Worm (Caenorhabditis elegans): ENCODE results near the gene R05G6.3.
A peak's percentile ranks its signal among the peaks of the same experiment; 100 is the strongest.

R05G6.3 gene

DNA sequence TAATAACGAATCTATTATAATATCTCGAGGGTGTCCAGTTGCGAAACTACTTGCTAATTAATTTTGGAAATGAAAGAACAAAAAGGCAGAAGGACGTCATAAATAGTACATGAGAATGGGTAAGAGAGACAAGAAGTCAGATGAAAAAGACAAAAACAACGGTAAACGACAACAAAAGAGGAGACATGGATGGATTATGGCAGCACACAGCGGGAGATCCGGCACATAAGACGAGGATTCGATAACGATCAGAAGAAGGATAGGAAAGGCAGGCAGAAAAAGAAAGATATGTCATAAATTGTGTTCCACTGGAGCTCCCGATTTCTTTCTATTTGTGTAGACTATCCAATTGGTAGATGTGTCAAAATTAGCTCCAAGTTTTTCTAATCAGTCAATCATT lies 5.2 kb downstream of the R05G6.3 start:
- TF ChIP-seq ces-1 (GFP tag; optimal IDR thresholded peaks at IDR 0.05) = no peak
- TF ChIP-seq sem-2 (GFP tag; optimal IDR thresholded peaks at IDR 0.05) = no peak
- no peak for TF ChIP-seq ztf-11 (tag; optimal IDR thresholded peaks at IDR 0.05)
- peak; percentile 43 for TF ChIP-seq mls-2 (tag; optimal IDR thresholded peaks at IDR 0.05)
- peak; percentile 50 for TF ChIP-seq elt-1 (tag; optimal IDR thresholded peaks at IDR 0.05; ENCODE audit: borderline replicate concordance, insufficient read depth)

DNA sequence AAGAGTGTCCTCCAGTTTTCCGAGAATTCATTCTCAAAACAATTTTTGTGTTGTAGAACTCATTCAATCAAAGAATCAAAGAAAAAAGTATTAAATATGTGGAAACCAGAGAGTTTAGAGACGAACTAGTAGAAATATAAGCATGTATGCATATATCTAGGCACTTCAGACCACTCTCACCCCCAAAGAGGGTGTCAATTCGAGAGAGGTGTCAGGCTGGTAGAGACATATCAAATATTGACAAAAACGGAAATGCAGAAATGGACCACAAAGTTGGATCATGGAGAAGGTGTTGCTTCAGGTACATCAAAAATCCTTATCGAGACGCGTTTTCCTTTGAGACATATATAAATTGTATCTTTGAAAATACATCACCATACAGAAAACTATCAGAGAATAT lies 7.4 kb downstream of the R05G6.3 start:
- TF ChIP-seq pha-4 (tag; optimal IDR thresholded peaks at IDR 0.05) (peak; percentile 51), unc-120 (tag; optimal IDR thresholded peaks at IDR 0.05; ENCODE audit: poor library complexity, severe bottlenecking) (no peak)

DNA sequence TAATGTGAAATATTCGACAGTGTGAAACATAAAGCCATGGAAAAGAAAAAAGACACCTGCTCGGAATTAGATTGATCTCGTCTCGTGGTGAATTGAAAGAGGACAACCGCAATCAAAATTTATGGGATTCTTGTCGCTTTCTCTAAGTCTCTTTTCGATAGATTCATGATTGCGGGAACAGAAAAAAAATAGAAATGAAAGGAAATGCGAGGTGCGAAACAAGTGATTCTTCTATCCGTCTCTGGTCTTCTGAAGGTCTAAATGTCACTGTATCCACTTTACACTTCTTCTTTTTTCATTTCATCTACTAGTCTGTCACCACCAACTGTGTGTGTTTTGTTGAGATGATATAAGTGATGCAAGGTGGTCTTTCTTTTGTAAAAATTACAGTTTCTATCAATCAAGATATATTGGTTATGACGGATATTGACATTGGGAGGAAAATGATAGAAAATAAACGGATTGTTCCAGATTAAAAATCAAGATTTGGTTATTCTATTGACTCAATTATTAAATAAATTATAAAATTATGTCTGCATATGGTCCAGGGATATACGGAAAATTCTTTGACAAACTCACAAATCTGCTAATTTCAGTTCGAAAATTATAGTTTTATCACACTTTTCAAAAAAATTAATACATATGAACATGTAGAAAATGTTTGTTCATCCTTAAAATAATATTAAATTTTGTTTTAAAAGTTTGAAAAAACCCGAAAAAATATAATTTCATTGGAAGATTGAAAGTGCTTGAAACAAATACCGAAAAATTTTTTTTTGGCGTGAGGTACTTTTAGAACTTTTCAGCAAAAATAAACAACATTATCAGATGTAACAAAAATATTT lies 14.1 kb downstream of the R05G6.3 start:
- TF ChIP-seq snpc-4 (tag; optimal IDR thresholded peaks at IDR 0.05) (no peak), nhr-2 (tag; optimal IDR thresholded peaks at IDR 0.05) (no peak), mab-5 (tag; optimal IDR thresholded peaks at IDR 0.05) (no peak), bed-3 (GFP tag; optimal IDR thresholded peaks at IDR 0.05) (no peak), ham-2 (GFP tag; optimal IDR thresholded peaks at IDR 0.05) (no peak), mep-1 (tag; optimal IDR thresholded peaks at IDR 0.05) (no peak), nhr-237 (tag; optimal IDR thresholded peaks at IDR 0.05) (no peak), nhr-76 (tag; optimal IDR thresholded peaks at IDR 0.05) (no peak), mls-2 (tag; optimal IDR thresholded peaks at IDR 0.05) (no peak), ceh-43 (GFP tag; optimal IDR thresholded peaks at IDR 0.05) (no peak), cnd-1 (tag; optimal IDR thresholded peaks at IDR 0.05) (no peak), lin-32 (GFP tag; optimal IDR thresholded peaks at IDR 0.05) (no peak)

DNA sequence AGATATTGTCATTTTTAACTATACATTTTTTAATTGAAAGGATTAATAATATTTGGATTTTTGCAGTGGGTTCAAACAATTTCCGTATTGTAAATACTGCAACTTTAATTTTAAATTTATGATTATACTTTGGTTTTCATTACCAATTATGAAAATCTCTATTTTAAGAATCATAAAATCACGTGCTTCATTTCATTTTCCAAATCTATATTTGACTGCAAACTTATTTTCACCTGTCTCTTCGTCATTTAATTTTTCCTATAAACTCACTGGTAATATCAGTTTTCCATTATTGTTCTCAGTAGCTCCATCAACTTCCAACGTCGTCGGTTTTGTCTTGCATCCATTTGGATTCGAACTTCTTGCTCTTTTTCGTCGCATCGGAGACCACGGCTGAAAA lies 16.0 kb downstream of the R05G6.3 start, which contains the start of gene R05G6.1:
TSS of gene R05G6.1 (plus strand) at position 301 of the 400 bp plus-strand sequence.
- TF ChIP-seq drap-1 (GFP tag; optimal IDR thresholded peaks at IDR 0.05) (no peak), sem-2 (GFP tag; optimal IDR thresholded peaks at IDR 0.05) (no peak)

- TF ChIP-seq ces-1 (GFP tag; optimal IDR thresholded peaks at IDR 0.05) = peak; percentile 95
- TF ChIP-seq elt-3 (tag; optimal IDR thresholded peaks at IDR 0.05) = no peak
These were observed 26.2 kb downstream of the R05G6.3 start, which contains the start of gene R05G6.10 for ce11 chrIV:7542485-7543001. Gene R05G6.10, minus strand, starts transcription at chrIV:7542535.

DNA sequence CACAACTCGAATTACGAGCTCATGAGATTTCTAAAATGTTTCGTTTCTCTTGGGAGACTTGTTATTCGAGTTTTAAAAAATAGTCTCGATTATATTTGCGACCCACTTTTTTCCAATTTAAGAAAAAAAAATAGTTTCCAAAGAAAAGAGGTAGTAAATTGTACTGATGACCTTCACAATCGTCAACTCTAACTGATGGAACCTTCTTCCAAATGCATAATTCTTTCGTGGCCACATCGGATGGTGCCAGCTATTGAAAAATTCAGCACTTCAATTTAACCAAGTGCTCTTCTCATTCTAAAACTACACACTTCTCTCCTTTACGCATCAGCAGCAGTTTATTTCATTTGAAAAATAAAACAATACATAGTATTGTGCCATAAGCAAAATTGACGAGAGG lies 27.3 kb downstream of the R05G6.3 start:
- TF ChIP-seq ham-2 (GFP tag; optimal IDR thresholded peaks at IDR 0.05) = no peak
- TF ChIP-seq lsy-2 (tag; optimal IDR thresholded peaks at IDR 0.05) = no peak
- no peak for TF ChIP-seq ceh-83 (GFP tag; optimal IDR thresholded peaks at IDR 0.05)
- TF ChIP-seq sptf-1 (tag; optimal IDR thresholded peaks at IDR 0.05) = no peak
- TF ChIP-seq lin-13 (tag; optimal IDR thresholded peaks at IDR 0.05) = no peak
- no peak for TF ChIP-seq unc-62 (GFP tag; optimal IDR thresholded peaks at IDR 0.05)
- TF ChIP-seq ceh-39 (tag; optimal IDR thresholded peaks at IDR 0.05) = no peak
- no peak for TF ChIP-seq elt-1 (tag; optimal IDR thresholded peaks at IDR 0.05; ENCODE audit: borderline replicate concordance, insufficient read depth)
- TF ChIP-seq ztf-11 (tag; optimal IDR thresholded peaks at IDR 0.05) = no peak
- TF ChIP-seq nhr-237 (tag; optimal IDR thresholded peaks at IDR 0.05) = no peak

ce11 chrIV:7547843-7548578 lies 31.7 kb downstream of the R05G6.3 start, which contains the start of the genes cdd-2 and oef-1:
Gene cdd-2, minus strand, starts transcription at chrIV:7547893.
Gene oef-1, plus strand, starts transcription at chrIV:7548417.
- TF ChIP-seq nhr-2 (tag; optimal IDR thresholded peaks at IDR 0.05) = no peak
- TF ChIP-seq sptf-1 (tag; optimal IDR thresholded peaks at IDR 0.05) = no peak
- no peak for TF ChIP-seq mep-1 (tag; optimal IDR thresholded peaks at IDR 0.05)
- no peak for TF ChIP-seq hlh-1 (tag; optimal IDR thresholded peaks at IDR 0.05)
- TF ChIP-seq unc-120 (tag; optimal IDR thresholded peaks at IDR 0.05; ENCODE audit: poor library complexity, severe bottlenecking) = no peak
- TF ChIP-seq ceh-39 (tag; optimal IDR thresholded peaks at IDR 0.05) = no peak
- TF ChIP-seq nhr-76 (tag; optimal IDR thresholded peaks at IDR 0.05) = no peak
- no peak for TF ChIP-seq tbx-8 (GFP tag; optimal IDR thresholded peaks at IDR 0.05)
- TF ChIP-seq lsy-2 (tag; optimal IDR thresholded peaks at IDR 0.05) = no peak
- no peak for TF ChIP-seq elt-1 (tag; optimal IDR thresholded peaks at IDR 0.05; ENCODE audit: borderline replicate concordance, insufficient read depth)
- no peak for TF ChIP-seq M03D4.4 (tag; optimal IDR thresholded peaks at IDR 0.05)
- TF ChIP-seq pha-4 (tag; optimal IDR thresholded peaks at IDR 0.05) = no peak
- TF ChIP-seq flh-1 (GFP tag; optimal IDR thresholded peaks at IDR 0.05) = no peak
